Worm (Caenorhabditis elegans): Measurements from ENCODE around the gene chil-19.

ce11 chrII:9407469-9407868, 46.7 kb downstream of the chil-19 start, which contains the start of gene arrd-2:
- TF ChIP-seq ztf-11 (tag; optimal IDR thresholded peaks at IDR 0.05) = no peak
- TF ChIP-seq snpc-4 (tag; optimal IDR thresholded peaks at IDR 0.05) = no peak
- TF ChIP-seq unc-62 (GFP tag; optimal IDR thresholded peaks at IDR 0.05) = no peak
- TF ChIP-seq elt-3 (tag; optimal IDR thresholded peaks at IDR 0.05) = no peak
- no peak for TF ChIP-seq bed-3 (GFP tag; optimal IDR thresholded peaks at IDR 0.05)
- TF ChIP-seq ces-1 (GFP tag; optimal IDR thresholded peaks at IDR 0.05) = no peak
- no peak for TF ChIP-seq drap-1 (GFP tag; optimal IDR thresholded peaks at IDR 0.05)
- TF ChIP-seq pha-4 (tag; optimal IDR thresholded peaks at IDR 0.05) = no peak
- no peak for TF ChIP-seq lin-13 (tag; optimal IDR thresholded peaks at IDR 0.05)
- TF ChIP-seq M03D4.4 (tag; optimal IDR thresholded peaks at IDR 0.05) = no peak
- TF ChIP-seq unc-120 (tag; optimal IDR thresholded peaks at IDR 0.05; ENCODE audit: poor library complexity, severe bottlenecking) = no peak

All from whole organism, mixed stage, embryonic.